Worm (Caenorhabditis elegans): Measurements from ENCODE around the gene F44E5.2.

DNA sequence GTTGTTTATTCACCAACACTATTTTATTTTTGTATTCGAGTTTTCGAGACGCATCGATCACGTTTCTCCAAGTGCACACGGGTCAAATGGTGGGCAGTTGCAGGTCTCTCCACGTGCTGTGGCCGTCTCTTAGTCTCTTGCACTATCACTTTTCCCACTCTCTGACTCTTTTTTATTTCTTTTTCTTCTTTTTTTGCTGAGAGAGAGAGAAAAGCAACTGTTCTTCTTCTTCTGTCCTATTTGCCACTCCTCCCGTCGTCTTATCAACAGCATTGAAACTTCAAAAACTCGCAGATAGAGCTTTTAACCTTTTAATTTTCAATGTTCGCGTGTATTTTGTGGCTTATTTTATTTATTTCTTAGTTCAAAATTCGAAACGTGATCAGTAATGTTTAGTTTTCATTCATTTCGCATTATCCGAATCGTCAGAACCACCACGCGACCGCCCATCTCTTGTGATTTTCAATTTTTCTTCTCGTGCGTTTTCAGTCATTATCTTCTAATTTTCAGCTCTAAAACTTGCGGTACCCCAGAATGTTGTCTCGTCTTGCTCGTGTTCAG is 37.9 kb upstream of the F44E5.2 start, which contains the start of gene alh-8:
- TF ChIP-seq ets-4 (tag; optimal IDR thresholded peaks at IDR 0.05): no peak
- TF ChIP-seq elt-2 (tag; optimal IDR thresholded peaks at IDR 0.05): no peak
- TF ChIP-seq ama-1 (optimal IDR thresholded peaks at IDR 0.05): no peak
- no peak for TF ChIP-seq che-1 (tag; optimal IDR thresholded peaks at IDR 0.05)
- TF ChIP-seq madf-2 (tag; optimal IDR thresholded peaks at IDR 0.05): no peak
- TF ChIP-seq K09A11.1 (tag; optimal IDR thresholded peaks at IDR 0.05; ENCODE audit: insufficient read depth): no peak
- TF ChIP-seq F13H6.1 (tag; optimal IDR thresholded peaks at IDR 0.05): no peak
- TF ChIP-seq nfya-1 (tag; optimal IDR thresholded peaks at IDR 0.05): peak; percentile 20
- no peak for TF ChIP-seq pha-4 (tag; optimal IDR thresholded peaks at IDR 0.05)
- TF ChIP-seq unc-86 (tag; optimal IDR thresholded peaks at IDR 0.05): no peak
- TF ChIP-seq T23F11.4 (GFP tag; optimal IDR thresholded peaks at IDR 0.05): no peak
- no peak for TF ChIP-seq pax-1 (tag; optimal IDR thresholded peaks at IDR 0.05)
